Fruit fly (Drosophila melanogaster) whole organism, embryonic: ENCODE results near the gene COX7AL.

Experiments used
- Atf6 ChIP-seq: fragments of 200-800 bp; sonication (Bioruptor generic); IDR thresholded peaks from 2 replicates; pipeline ENCODE4 v1.3.6; 2022; ENCODE audit warnings: missing biosample characterization, missing genetic modification characterization
- BEAF-32 ChIP-seq: fragments of 200-800 bp; sonication (Bioruptor generic); optimal IDR thresholded peaks from 3 replicates; lab custom pipeline; 2017; ENCODE audit warnings: missing biosample characterization, missing genetic modification characterization, mild to moderate bottlenecking, moderate library complexity, missing genetic modification reagents
- CG10366 ChIP-seq: fragments of 200-800 bp; sonication (Bioruptor generic); IDR thresholded peaks from 2 replicates; pipeline ENCODE4 v1.3.6; 2022; ENCODE audit warnings: missing biosample characterization, missing genetic modification characterization
- CG11247 ChIP-seq: fragments of 200-800 bp; sonication (Bioruptor generic); IDR thresholded peaks from 2 replicates; pipeline ENCODE4 v1.3.6; 2022; ENCODE audit warnings: missing biosample characterization, missing genetic modification characterization
- CG12155 ChIP-seq: fragments of 200-800 bp; sonication (Bioruptor generic); optimal IDR thresholded peaks from 3 replicates; lab custom pipeline; 2016; ENCODE audit warnings: missing biosample characterization, missing genetic modification characterization
- CG13287 ChIP-seq: fragments of 200-800 bp; sonication (Bioruptor generic); IDR thresholded peaks from 2 replicates; pipeline ENCODE4 v1.3.6; 2022; ENCODE audit warnings: missing biosample characterization, missing genetic modification characterization; ENCODE audit not compliant: partially characterized antibody
- CG13775 ChIP-seq: fragments of 200-800 bp; sonication (Bioruptor generic); optimal IDR thresholded peaks from 3 replicates; lab custom pipeline; 2017; ENCODE audit warnings: missing biosample characterization, mild to moderate bottlenecking, missing genetic modification characterization
- CG14014 ChIP-seq: fragments of 200-800 bp; sonication (Bioruptor generic); IDR thresholded peaks from 2 replicates; pipeline ENCODE4 v1.3.6; 2022; ENCODE audit warnings: missing biosample characterization, missing genetic modification characterization
- CG15269 ChIP-seq: fragments of 200-800 bp; sonication (Bioruptor generic); optimal IDR thresholded peaks from 2 replicates; lab custom pipeline; 2018; ENCODE audit warnings: missing biosample characterization, mild to moderate bottlenecking, missing genetic modification characterization, moderate library complexity
- CG1603 ChIP-seq: fragments of 200-800 bp; sonication (Bioruptor generic); optimal IDR thresholded peaks from 2 replicates; lab custom pipeline; 2019; ENCODE audit warnings: missing biosample characterization, mild to moderate bottlenecking, missing genetic modification characterization, moderate library complexity
- CG17385 ChIP-seq: fragments of 200-800 bp; sonication (Bioruptor generic); optimal IDR thresholded peaks from 3 replicates; lab custom pipeline; 2018; ENCODE audit warnings: missing biosample characterization, mild to moderate bottlenecking, missing genetic modification characterization
- CG2199 ChIP-seq: fragments of 200-800 bp; sonication (Bioruptor generic); IDR thresholded peaks from 3 replicates; pipeline ENCODE4 v1.3.6; 2022; ENCODE audit warnings: missing biosample characterization, missing genetic modification characterization
- CG2712 ChIP-seq: fragments of 200-800 bp; optimal IDR thresholded peaks from 3 replicates; lab custom pipeline; 2019; ENCODE audit warnings: missing biosample characterization, mild to moderate bottlenecking, missing genetic modification characterization, moderate library complexity
- CG32532 ChIP-seq: fragments of 200-800 bp; sonication (Bioruptor generic); IDR thresholded peaks from 2 replicates; pipeline ENCODE4 v1.3.6; 2022; ENCODE audit warnings: missing biosample characterization, missing genetic modification characterization
- CG32772 ChIP-seq: fragments of 200-800 bp; sonication (Bioruptor generic); IDR thresholded peaks from 2 replicates; pipeline ENCODE4 v1.3.6; 2022; ENCODE audit warnings: missing biosample characterization, missing genetic modification characterization
- CG3281 ChIP-seq: fragments of 200-800 bp; sonication (Bioruptor generic); optimal IDR thresholded peaks from 3 replicates; lab custom pipeline; 2017; ENCODE audit warnings: missing biosample characterization, mild to moderate bottlenecking, missing genetic modification characterization
- CG34376 ChIP-seq: fragments of 200-800 bp; sonication (Bioruptor generic); optimal IDR thresholded peaks from 2 replicates; lab custom pipeline; 2018; ENCODE audit warnings: missing biosample characterization, mild to moderate bottlenecking, missing genetic modification characterization
- CG34422 ChIP-seq: fragments of 200-800 bp; sonication (Bioruptor generic); IDR thresholded peaks from 3 replicates; pipeline ENCODE4 v1.3.6; 2022; ENCODE audit warnings: missing biosample characterization, missing genetic modification characterization
- CG6791 ChIP-seq: fragments of 200-800 bp; sonication (Bioruptor generic); IDR thresholded peaks from 3 replicates; pipeline ENCODE4 v1.3.6; 2022; ENCODE audit warnings: missing biosample characterization, missing genetic modification characterization; ENCODE audit not compliant: partially characterized antibody
- CG7839 ChIP-seq: fragments of 200-800 bp; sonication (Bioruptor generic); optimal IDR thresholded peaks from 3 replicates; lab custom pipeline; 2018; ENCODE audit warnings: missing biosample characterization, mild to moderate bottlenecking, missing genetic modification characterization, moderate library complexity
- CG7987 ChIP-seq: fragments of 200-800 bp; sonication (Bioruptor generic); optimal IDR thresholded peaks from 2 replicates; lab custom pipeline; 2018; ENCODE audit warnings: missing biosample characterization, mild to moderate bottlenecking, missing genetic modification characterization, moderate library complexity
- CG8290 ChIP-seq, 3 experiments: fragments of 200-800 bp; sonication (Bioruptor generic); optimal IDR thresholded peaks; 2 replicates each; lab custom pipeline; 2016 to 2019; ENCODE audit warnings: missing biosample characterization in 3 of 3, missing genetic modification characterization in 3 of 3, mild to moderate bottlenecking in 2 of 3, moderate library complexity in 1 of 3
- CG9876 ChIP-seq: fragments of 200-800 bp; sonication (Bioruptor generic); optimal IDR thresholded peaks from 2 replicates; lab custom pipeline; 2016; ENCODE audit warnings: missing biosample characterization, missing genetic modification characterization
- D19A ChIP-seq: fragments of 200-800 bp; optimal IDR thresholded peaks from 3 replicates; lab custom pipeline; 2019; ENCODE audit warnings: missing biosample characterization, mild to moderate bottlenecking, missing genetic modification characterization, moderate library complexity
- Ets65A ChIP-seq: fragments of 200-800 bp; sonication (Bioruptor generic); peaks from one replicate; lab custom pipeline; 2016; ENCODE audit warnings: missing biosample characterization, missing genetic modification characterization
- Fer3 ChIP-seq: fragments of 200-800 bp; sonication (Bioruptor generic); optimal IDR thresholded peaks from 2 replicates; lab custom pipeline; 2018; ENCODE audit warnings: missing biosample characterization, mild to moderate bottlenecking, missing genetic modification characterization, moderate library complexity
- HLH3B ChIP-seq: fragments of 200-800 bp; sonication (Bioruptor generic); IDR thresholded peaks from 2 replicates; pipeline ENCODE4 v1.3.6; 2022; ENCODE audit warnings: missing biosample characterization, missing genetic modification characterization
- HmgZ ChIP-seq: fragments of 200-800 bp; sonication (Bioruptor generic); optimal IDR thresholded peaks from 2 replicates; lab custom pipeline; 2018; ENCODE audit warnings: missing biosample characterization, mild to moderate bottlenecking, missing genetic modification characterization
- MBD-R2 ChIP-seq: fragments of 200-800 bp; sonication (Bioruptor generic); IDR thresholded peaks from 2 replicates; pipeline ENCODE4 v1.3.6; 2022; ENCODE audit warnings: missing biosample characterization, missing genetic modification characterization
- MESR4 ChIP-seq: fragments of 200-800 bp; sonication (Bioruptor generic); optimal IDR thresholded peaks from 2 replicates; lab custom pipeline; 2018; ENCODE audit warnings: missing biosample characterization, mild to moderate bottlenecking, missing genetic modification characterization, moderate library complexity
- Meics ChIP-seq: fragments of 200-800 bp; sonication (Bioruptor generic); optimal IDR thresholded peaks from 2 replicates; lab custom pipeline; 2017; ENCODE audit warnings: missing biosample characterization, mild to moderate bottlenecking, missing genetic modification characterization
- NfI ChIP-seq: fragments of 200-800 bp; sonication (Bioruptor generic); optimal IDR thresholded peaks from 3 replicates; lab custom pipeline; 2018; ENCODE audit warnings: missing biosample characterization, mild to moderate bottlenecking, missing genetic modification characterization, moderate library complexity
- Pdp1 ChIP-seq, 2 experiments: fragments of 200-800 bp; sonication (Bioruptor generic); optimal IDR thresholded peaks; 3 replicates each; lab custom pipeline; 2016; ENCODE audit warnings: missing biosample characterization in 2 of 2, missing genetic modification characterization in 2 of 2, mild to moderate bottlenecking in 1 of 2, moderate library complexity in 1 of 2
- Rfx ChIP-seq: fragments of 200-800 bp; sonication (Bioruptor generic); IDR thresholded peaks from 2 replicates; pipeline ENCODE4 v1.3.6; 2022; ENCODE audit warnings: missing biosample characterization, missing genetic modification characterization
- TFAM ChIP-seq: fragments of 200-800 bp; sonication (Bioruptor generic); optimal IDR thresholded peaks from 2 replicates; lab custom pipeline; 2017; ENCODE audit warnings: missing biosample characterization, missing genetic modification characterization, inconsistent platforms
- Xbp1 ChIP-seq: fragments of 200-800 bp; sonication (Bioruptor generic); optimal IDR thresholded peaks from 3 replicates; lab custom pipeline; 2016; ENCODE audit warnings: missing biosample characterization, mild to moderate bottlenecking, missing genetic modification characterization
- bab2 ChIP-seq: fragments of 200-800 bp; sonication (Bioruptor generic); optimal IDR thresholded peaks from 2 replicates; lab custom pipeline; 2016; ENCODE audit warnings: missing biosample characterization, missing genetic modification characterization
- ci ChIP-seq: fragments of 200-800 bp; sonication (Bioruptor generic); IDR thresholded peaks from 3 replicates; pipeline ENCODE4 v1.3.6; 2022; ENCODE audit warnings: missing biosample characterization, missing genetic modification characterization
- crol ChIP-seq: fragments of 200-800 bp; sonication (Bioruptor generic); IDR thresholded peaks from 2 replicates; pipeline ENCODE4 v1.3.6; 2022; ENCODE audit warnings: missing biosample characterization, missing genetic modification characterization
- crp ChIP-seq, 2 experiments: fragments of 200-800 bp; sonication (Bioruptor generic); optimal IDR thresholded peaks; 2 replicates in 1 of 2; 3 replicates in 1 of 2; lab custom pipeline; 2017; ENCODE audit warnings: missing biosample characterization in 2 of 2, missing genetic modification characterization in 2 of 2, mild to moderate bottlenecking in 1 of 2, moderate library complexity in 1 of 2
- dpn ChIP-seq, 2 experiments: fragments of 200-800 bp; sonication (Bioruptor generic); optimal IDR thresholded peaks; 3 replicates each; lab custom pipeline; 2016; ENCODE audit warnings: missing biosample characterization in 2 of 2, missing genetic modification characterization in 2 of 2
- fru ChIP-seq: fragments of >200 bp; optimal IDR thresholded peaks from 2 replicates; lab custom pipeline; 2017
- h ChIP-seq: fragments of >200 bp; optimal IDR thresholded peaks from 2 replicates; lab custom pipeline; 2017
- nom ChIP-seq: fragments of 200-800 bp; sonication (Bioruptor generic); optimal IDR thresholded peaks from 2 replicates; lab custom pipeline; 2017; ENCODE audit warnings: missing biosample characterization, missing genetic modification characterization, mild to moderate bottlenecking, moderate library complexity, missing genetic modification reagents
- org-1 ChIP-seq: fragments of 200-800 bp; sonication (Bioruptor generic); optimal IDR thresholded peaks from 2 replicates; lab custom pipeline; 2017; ENCODE audit warnings: missing biosample characterization, missing genetic modification characterization
- pzg ChIP-seq: fragments of 200-800 bp; sonication (Bioruptor generic); optimal IDR thresholded peaks from 3 replicates; lab custom pipeline; 2018; ENCODE audit warnings: missing biosample characterization, mild to moderate bottlenecking, missing genetic modification characterization, moderate library complexity
- slbo ChIP-seq: fragments of 200-800 bp; sonication (Bioruptor generic); IDR thresholded peaks from 2 replicates; pipeline ENCODE4 v1.3.6; 2022; ENCODE audit warnings: missing biosample characterization, missing genetic modification characterization
- sna ChIP-seq: fragments of 200-800 bp; sonication (Bioruptor generic); IDR thresholded peaks from 2 replicates; pipeline ENCODE4 v1.3.6; 2022; ENCODE audit warnings: missing biosample characterization, missing genetic modification characterization; ENCODE audit not compliant: partially characterized antibody
- unc-4 ChIP-seq: fragments of 200-800 bp; sonication (Bioruptor generic); IDR thresholded peaks from 2 replicates; pipeline ENCODE4 v1.3.6; 2022; ENCODE audit warnings: missing biosample characterization, missing genetic modification characterization; ENCODE audit not compliant: partially characterized antibody
- z ChIP-seq: fragments of 200-800 bp; sonication (Bioruptor generic); IDR thresholded peaks from 3 replicates; pipeline ENCODE4 v1.3.6; 2022; ENCODE audit warnings: missing biosample characterization, missing genetic modification characterization

The COX7AL gene

dm6 chr3R:8303848-8304247 is 39.6 kb upstream of the COX7AL start, which contains the start of gene nac (continued):
- TF ChIP-seq fru (lab: Kevin White, UChicago) (no peak), crol (no peak), nom (peak; percentile 6), ci (GFP tag; lab: Robert Waterston, UW) (0 out of 3 replicates have a peak, but pooled peaks have one; percentile 36), bab2 (GFP tag; lab: Kevin White, UChicago) (no peak), D19A (tag; lab: Kevin White, UChicago) (peak; percentile 3), CG15269 (tag; lab: Kevin White, UChicago) (no peak), CG8290 (GFP tag; optimal IDR thresholded peaks at IDR 0.05; lab: Kevin White, UChicago) (no peak), CG8290 (tag; optimal IDR thresholded peaks at IDR 0.05; lab: Kevin White, UChicago) (peak in 1 of 2 experiments; percentile 62), CG6791 (no peak), MESR4 (peak; percentile 41), crp (GFP tag; optimal IDR thresholded peaks at IDR 0.05; lab: Kevin White, UChicago) (peak; percentile 65 to 90), Pdp1 (GFP tag; optimal IDR thresholded peaks at IDR 0.05; lab: Kevin White, UChicago) (peak in 1 of 2 experiments; percentile 21), CG13775 (no peak), CG2199 (GFP tag; lab: Robert Waterston, UW) (peak; percentile 26; the same call in 1 of the 3 replicates), z (GFP tag; lab: Robert Waterston, UW) (peak; percentile 78), TFAM (GFP tag; lab: Kevin White, UChicago) (no peak), CG1603 (tag; lab: Kevin White, UChicago) (peak; percentile 9), CG34376 (GFP tag; lab: Kevin White, UChicago) (peak; percentile 65), Ets65A (GFP tag; lab: Kevin White, UChicago) (peak; percentile 11), CG32772 (GFP tag; lab: Robert Waterston, UW) (no peak), CG12155 (GFP tag; lab: Kevin White, UChicago) (no peak), CG2712 (tag; lab: Kevin White, UChicago) (peak; percentile 7), Rfx (peak; percentile 40; the same call in 1 of the 2 replicates), CG9876 (GFP tag; lab: Kevin White, UChicago) (no peak), CG11247 (peak; percentile 38; the same call in 1 of the 2 replicates), CG13287 (GFP tag; lab: Robert Waterston, UW) (peak; percentile 35), Fer3 (peak; percentile 3), MBD-R2 (GFP tag; lab: Robert Waterston, UW) (peak; percentile 79), HLH3B (GFP tag; lab: Robert Waterston, UW) (peak; percentile 19; the same call in 1 of the 2 replicates), CG17385 (peak; percentile 12), CG14014 (GFP tag; lab: Robert Waterston, UW) (peak; percentile 34; the same call in 1 of the 2 replicates), CG3281 (GFP tag; lab: Kevin White, UChicago) (peak; percentile 8), CG7839 (peak; percentile 5), pzg (GFP tag; lab: Kevin White, UChicago) (peak; percentile 9), dpn (GFP tag; optimal IDR thresholded peaks at IDR 0.05; lab: Kevin White, UChicago) (peak; percentile 1 to 9), NfI (GFP tag; lab: Kevin White, UChicago) (no peak), CG32532 (GFP tag; lab: Robert Waterston, UW) (peak; percentile 33; the same call in 1 of the 2 replicates), CG7987 (GFP tag; lab: Kevin White, UChicago) (peak; percentile 12), CG34422 (GFP tag; lab: Robert Waterston, UW) (peak; percentile 61; the same call in 2 of the 3 replicates), Atf6 (GFP tag; lab: Robert Waterston, UW) (0 out of 2 replicates have a peak, but pooled peaks have one; percentile 46), HmgZ (tag; lab: Kevin White, UChicago) (peak; percentile 41), Meics (GFP tag; lab: Kevin White, UChicago) (peak; percentile 10), h (lab: Kevin White, UChicago) (no peak), BEAF-32 (GFP tag; lab: Kevin White, UChicago) (no peak), CG10366 (GFP tag; lab: Robert Waterston, UW) (0 out of 2 replicates have a peak, but pooled peaks have one; percentile 20), slbo (GFP tag; lab: Robert Waterston, UW) (peak; percentile 46; the same call in 1 of the 2 replicates), sna (GFP tag; lab: Robert Waterston, UW) (0 out of 2 replicates have a peak, but pooled peaks have one; percentile 16), unc-4 (GFP tag; lab: Robert Waterston, UW) (no peak), Xbp1 (peak; percentile 28), org-1 (GFP tag; lab: Kevin White, UChicago) (no peak)
